Fruit fly (Drosophila melanogaster) whole organism, embryonic: Measurements from ENCODE around the gene CG7966.

ENCODE experiments used
- Abd-B ChIP-seq: fragments of 200-800 bp; sonication (Bioruptor generic); optimal IDR thresholded peaks from 2 replicates; lab custom pipeline; 2018; ENCODE audit warnings: missing biosample characterization, mild to moderate bottlenecking, missing genetic modification characterization, moderate library complexity
- Antp ChIP-seq: fragments of 200-800 bp; sonication (Bioruptor generic); optimal IDR thresholded peaks from 3 replicates; lab custom pipeline; 2016; ENCODE audit warnings: missing biosample characterization, missing genetic modification characterization
- C15 ChIP-seq: fragments of 200-800 bp; sonication (Bioruptor generic); IDR thresholded peaks from 3 replicates; pipeline ENCODE4 v1.3.6; 2022; ENCODE audit warnings: missing biosample characterization, missing genetic modification characterization
- CG1024 ChIP-seq: fragments of 200-800 bp; sonication (Bioruptor generic); IDR thresholded peaks from 2 replicates; pipeline ENCODE4 v1.3.6; 2022; ENCODE audit warnings: missing biosample characterization, missing genetic modification characterization
- CG1233 ChIP-seq: fragments of 200-800 bp; sonication (Bioruptor generic); optimal IDR thresholded peaks from 4 replicates; lab custom pipeline; 2018; ENCODE audit warnings: missing biosample characterization, mild to moderate bottlenecking, missing genetic modification characterization
- CG13296 ChIP-seq: fragments of 200-800 bp; sonication (Bioruptor generic); optimal IDR thresholded peaks from 3 replicates; lab custom pipeline; 2018; ENCODE audit warnings: missing biosample characterization, mild to moderate bottlenecking, missing genetic modification characterization
- CG14050 ChIP-seq: fragments of 200-800 bp; sonication (Bioruptor generic); IDR thresholded peaks from 3 replicates; pipeline ENCODE4 v1.3.6; 2022; ENCODE audit warnings: missing biosample characterization, missing genetic modification characterization
- CG14441 ChIP-seq: fragments of 200-800 bp; sonication (Bioruptor generic); IDR thresholded peaks from 2 replicates; pipeline ENCODE4 v1.3.6; 2022; ENCODE audit warnings: missing biosample characterization, missing genetic modification characterization
- CG16813 ChIP-seq: fragments of 200-800 bp; sonication (Bioruptor generic); IDR thresholded peaks from 3 replicates; pipeline ENCODE4 v1.3.6; 2022; ENCODE audit warnings: missing biosample characterization, missing genetic modification characterization; ENCODE audit not compliant: partially characterized antibody
- CG17359 ChIP-seq: fragments of 200-800 bp; sonication (Bioruptor generic); optimal IDR thresholded peaks from 3 replicates; lab custom pipeline; 2018; ENCODE audit warnings: missing biosample characterization, mild to moderate bottlenecking, missing genetic modification characterization, moderate library complexity
- CG18262 ChIP-seq: fragments of 200-800 bp; optimal IDR thresholded peaks from 3 replicates; lab custom pipeline; 2019; ENCODE audit warnings: missing biosample characterization, mild to moderate bottlenecking, missing genetic modification characterization, moderate library complexity
- CG2120 ChIP-seq: fragments of 200-800 bp; sonication (Bioruptor generic); optimal IDR thresholded peaks from 3 replicates; lab custom pipeline; 2016; ENCODE audit warnings: missing biosample characterization, missing genetic modification characterization
- CG31441 ChIP-seq: fragments of 200-800 bp; sonication (Bioruptor generic); IDR thresholded peaks from 2 replicates; pipeline ENCODE4 v1.3.6; 2022; ENCODE audit warnings: missing biosample characterization, missing genetic modification characterization
- CG32532 ChIP-seq: fragments of 200-800 bp; sonication (Bioruptor generic); IDR thresholded peaks from 2 replicates; pipeline ENCODE4 v1.3.6; 2022; ENCODE audit warnings: missing biosample characterization, missing genetic modification characterization
- CG6272 ChIP-seq: fragments of 200-800 bp; sonication (Bioruptor generic); IDR thresholded peaks from 2 replicates; pipeline ENCODE4 v1.3.6; 2022; ENCODE audit warnings: missing biosample characterization, missing genetic modification characterization
- CG7745 ChIP-seq: fragments of 200-800 bp; sonication (Bioruptor generic); optimal IDR thresholded peaks from 2 replicates; lab custom pipeline; 2018; ENCODE audit warnings: missing biosample characterization, mild to moderate bottlenecking, missing genetic modification characterization, moderate library complexity
- CG9932 ChIP-seq: fragments of 200-800 bp; sonication (Bioruptor generic); IDR thresholded peaks from 2 replicates; pipeline ENCODE4 v1.3.6; 2022; ENCODE audit warnings: missing biosample characterization, missing genetic modification characterization
- CHES-1-like ChIP-seq: fragments of 200-800 bp; sonication (Bioruptor generic); optimal IDR thresholded peaks from 2 replicates; lab custom pipeline; 2016; ENCODE audit warnings: missing biosample characterization, missing genetic modification characterization
- Camta ChIP-seq: fragments of 200-800 bp; sonication (Bioruptor generic); optimal IDR thresholded peaks from 2 replicates; lab custom pipeline; 2016; ENCODE audit warnings: missing biosample characterization, missing genetic modification characterization
- D ChIP-seq, 2 experiments: fragments of 200-800 bp in 1 of 2; fragments of >200 bp in 1 of 2; sonication (Bioruptor generic) in 1 of 2; optimal IDR thresholded peaks; 2 replicates in 1 of 2; 3 replicates in 1 of 2; lab custom pipeline; 2017; ENCODE audit warnings: mild to moderate bottlenecking in 1 of 2, missing biosample characterization in 1 of 2, missing genetic modification characterization in 1 of 2, missing genetic modification reagents in 1 of 2
- Dbx ChIP-seq: fragments of 200-800 bp; sonication (Bioruptor generic); IDR thresholded peaks from 3 replicates; pipeline ENCODE4 v1.3.6; 2022; ENCODE audit warnings: missing biosample characterization, missing genetic modification characterization
- Doc2 ChIP-seq: fragments of 200-800 bp; sonication (Bioruptor generic); IDR thresholded peaks from 2 replicates; pipeline ENCODE4 v1.3.6; 2022; ENCODE audit warnings: missing biosample characterization, missing genetic modification characterization
- E2f1 ChIP-seq: fragments of 200-800 bp; sonication (Bioruptor generic); IDR thresholded peaks from 2 replicates; pipeline ENCODE4 v1.3.6; 2022; ENCODE audit warnings: missing biosample characterization, missing genetic modification characterization
- ERR ChIP-seq: fragments of 200-800 bp; sonication (Bioruptor generic); optimal IDR thresholded peaks from 2 replicates; lab custom pipeline; 2016; ENCODE audit warnings: missing biosample characterization, missing genetic modification characterization
- Fer2 ChIP-seq: fragments of 200-800 bp; sonication (Bioruptor generic); optimal IDR thresholded peaks from 2 replicates; lab custom pipeline; 2018; ENCODE audit warnings: missing biosample characterization, mild to moderate bottlenecking, missing genetic modification characterization, moderate library complexity
- HLH3B ChIP-seq: fragments of 200-800 bp; sonication (Bioruptor generic); IDR thresholded peaks from 2 replicates; pipeline ENCODE4 v1.3.6; 2022; ENCODE audit warnings: missing biosample characterization, missing genetic modification characterization
- HLH54F ChIP-seq: fragments of 200-800 bp; sonication (Bioruptor generic); optimal IDR thresholded peaks from 3 replicates; lab custom pipeline; 2016; ENCODE audit warnings: missing biosample characterization, missing genetic modification characterization
- Kr ChIP-seq: fragments of 200-800 bp; sonication (Bioruptor generic); optimal IDR thresholded peaks from 2 replicates; lab custom pipeline; 2017; ENCODE audit warnings: missing biosample characterization, mild to moderate bottlenecking, missing genetic modification characterization
- Lpt ChIP-seq: fragments of >200 bp; optimal IDR thresholded peaks from 2 replicates; lab custom pipeline; 2018; ENCODE audit warnings: missing biosample characterization, missing genetic modification characterization
- PHDP ChIP-seq: fragments of 200-800 bp; sonication (Bioruptor generic); optimal IDR thresholded peaks from 3 replicates; lab custom pipeline; 2018; ENCODE audit warnings: missing biosample characterization, mild to moderate bottlenecking, missing genetic modification characterization, moderate library complexity
- Scr ChIP-seq: fragments of 200-800 bp; sonication (Bioruptor generic); IDR thresholded peaks from 2 replicates; pipeline ENCODE4 v1.3.6; 2022; ENCODE audit warnings: missing biosample characterization, missing genetic modification characterization; ENCODE audit not compliant: partially characterized antibody
- Side ChIP-seq: fragments of 200-800 bp; sonication (Bioruptor generic); optimal IDR thresholded peaks from 2 replicates; lab custom pipeline; 2016; ENCODE audit warnings: missing biosample characterization, missing genetic modification characterization
- ara ChIP-seq: fragments of 200-800 bp; sonication (Bioruptor generic); IDR thresholded peaks from 2 replicates; pipeline ENCODE4 v1.3.6; 2022; ENCODE audit warnings: missing biosample characterization, missing genetic modification characterization
- bcd ChIP-seq: fragments of 200-800 bp; sonication (Bioruptor generic); optimal IDR thresholded peaks from 2 replicates; lab custom pipeline; 2017; ENCODE audit warnings: missing biosample characterization, mild to moderate bottlenecking, missing genetic modification characterization
- cad ChIP-seq: fragments of >200 bp; optimal IDR thresholded peaks from 2 replicates; lab custom pipeline; 2017; ENCODE audit warnings: missing biosample characterization, missing genetic modification characterization
- ci ChIP-seq: fragments of 200-800 bp; sonication (Bioruptor generic); IDR thresholded peaks from 3 replicates; pipeline ENCODE4 v1.3.6; 2022; ENCODE audit warnings: missing biosample characterization, missing genetic modification characterization
- da ChIP-seq: fragments of 200-800 bp; sonication (Bioruptor generic); optimal IDR thresholded peaks from 2 replicates; lab custom pipeline; 2016; ENCODE audit warnings: missing biosample characterization, missing genetic modification characterization
- fd102C ChIP-seq: fragments of 200-800 bp; sonication (Bioruptor generic); optimal IDR thresholded peaks from 2 replicates; lab custom pipeline; 2018; ENCODE audit warnings: missing biosample characterization, mild to moderate bottlenecking, missing genetic modification characterization, moderate library complexity
- gcm ChIP-seq: fragments of 200-800 bp; sonication (Bioruptor generic); optimal IDR thresholded peaks from 2 replicates; lab custom pipeline; 2019; ENCODE audit warnings: missing biosample characterization, mild to moderate bottlenecking, missing genetic modification characterization, moderate library complexity
- gfzf ChIP-seq: fragments of 200-800 bp; sonication (Bioruptor generic); optimal IDR thresholded peaks from 2 replicates; lab custom pipeline; 2016; ENCODE audit warnings: missing biosample characterization, mild to moderate bottlenecking, missing genetic modification characterization, moderate library complexity
- grn ChIP-seq: fragments of 200-800 bp; sonication (Bioruptor generic); optimal IDR thresholded peaks from 3 replicates; lab custom pipeline; 2017; ENCODE audit warnings: missing biosample characterization, missing genetic modification characterization
- her ChIP-seq: fragments of 200-800 bp; sonication (Bioruptor generic); optimal IDR thresholded peaks from 2 replicates; lab custom pipeline; 2016; ENCODE audit warnings: missing biosample characterization, missing genetic modification characterization
- ind ChIP-seq: fragments of 200-800 bp; sonication (Bioruptor generic); optimal IDR thresholded peaks from 3 replicates; lab custom pipeline; 2016; ENCODE audit warnings: missing biosample characterization, missing genetic modification characterization
- kah ChIP-seq: fragments of 200-800 bp; sonication (Bioruptor generic); optimal IDR thresholded peaks from 2 replicates; lab custom pipeline; 2018; ENCODE audit warnings: missing biosample characterization, mild to moderate bottlenecking, missing genetic modification characterization
- maf-S ChIP-seq: fragments of 200-800 bp; sonication (Bioruptor generic); optimal IDR thresholded peaks from 2 replicates; lab custom pipeline; 2016; ENCODE audit warnings: missing biosample characterization, missing genetic modification characterization
- mam ChIP-seq: fragments of 200-800 bp; sonication (Bioruptor generic); optimal IDR thresholded peaks from 3 replicates; lab custom pipeline; 2016; ENCODE audit warnings: missing biosample characterization, missing genetic modification characterization
- pita ChIP-seq: fragments of 200-800 bp; sonication (Bioruptor generic); optimal IDR thresholded peaks from 2 replicates; lab custom pipeline; 2017; ENCODE audit warnings: missing biosample characterization, mild to moderate bottlenecking, missing genetic modification characterization
- ro ChIP-seq: fragments of 200-800 bp; sonication (Bioruptor generic); IDR thresholded peaks from 2 replicates; pipeline ENCODE4 v1.3.6; 2022; ENCODE audit warnings: missing biosample characterization, missing genetic modification characterization
- run ChIP-seq: fragments of 200-800 bp; sonication (Bioruptor generic); optimal IDR thresholded peaks from 3 replicates; lab custom pipeline; 2018; ENCODE audit warnings: missing biosample characterization, mild to moderate bottlenecking, missing genetic modification characterization
- sna ChIP-seq: fragments of 200-800 bp; sonication (Bioruptor generic); IDR thresholded peaks from 2 replicates; pipeline ENCODE4 v1.3.6; 2022; ENCODE audit warnings: missing biosample characterization, missing genetic modification characterization; ENCODE audit not compliant: partially characterized antibody
- tll ChIP-seq, 2 experiments: fragments of 200-800 bp in 1 of 2; fragments of >200 bp in 1 of 2; sonication (Bioruptor generic) in 1 of 2; optimal IDR thresholded peaks; 2 replicates each; lab custom pipeline; 2017 to 2019; ENCODE audit warnings: missing biosample characterization in 2 of 2, missing genetic modification characterization in 2 of 2, mild to moderate bottlenecking in 1 of 2, moderate library complexity in 1 of 2

The CG7966 gene

DNA sequence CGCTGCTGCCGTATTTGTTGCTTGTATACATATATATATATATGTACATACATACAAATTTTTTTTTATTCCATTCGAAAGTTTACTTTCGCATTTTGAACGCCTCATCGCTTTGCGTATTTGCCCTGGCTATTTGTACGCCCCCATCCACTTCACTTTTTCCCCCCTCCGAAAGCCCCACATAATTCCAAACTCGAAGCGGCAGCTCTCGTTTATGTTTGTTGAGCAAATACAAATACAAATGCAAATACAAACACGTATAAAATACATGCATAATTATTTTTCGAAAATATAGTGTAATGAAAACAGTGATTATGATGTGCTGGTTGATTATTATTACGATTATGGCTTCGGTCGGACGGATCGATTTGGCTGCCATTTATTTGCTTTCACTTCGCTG lies 16.8 kb upstream of the CG7966 start (continued):
- TF ChIP-seq gcm = peak; percentile 95
- TF ChIP-seq CG31441 (GFP tag; lab: Robert Waterston, UW) = peak; percentile 92
- TF ChIP-seq CG7745 (tag; lab: Kevin White, UChicago) = peak; percentile 80
- TF ChIP-seq D (optimal IDR thresholded peaks at IDR 0.05; lab: Kevin White, UChicago) = no peak
- TF ChIP-seq D (GFP tag; optimal IDR thresholded peaks at IDR 0.05; lab: Kevin White, UChicago) = peak; percentile 91
- peak; percentile 97 for TF ChIP-seq Kr (GFP tag; lab: Kevin White, UChicago)
- TF ChIP-seq pita (GFP tag; lab: Kevin White, UChicago) = no peak
- no peak for TF ChIP-seq Lpt (GFP tag; lab: Kevin White, UChicago)
- peak; percentile 84 for TF ChIP-seq Camta
- TF ChIP-seq CG1024 (GFP tag; lab: Robert Waterston, UW) = peak; percentile 81
- no peak for TF ChIP-seq cad
- TF ChIP-seq run (tag; lab: Kevin White, UChicago) = peak; percentile 82
- no peak for TF ChIP-seq tll (GFP tag; optimal IDR thresholded peaks at IDR 0.05; lab: Kevin White, UChicago)
- no peak for TF ChIP-seq sna (GFP tag; lab: Robert Waterston, UW)
- peak; percentile 75 for TF ChIP-seq grn (GFP tag; lab: Kevin White, UChicago)
- peak; percentile 24 for TF ChIP-seq CG2120 (GFP tag; lab: Kevin White, UChicago)
- no peak for TF ChIP-seq E2f1 (GFP tag; lab: Robert Waterston, UW)
- TF ChIP-seq maf-S (GFP tag; lab: Kevin White, UChicago) = peak; percentile 65
- no peak for TF ChIP-seq C15 (GFP tag; lab: Robert Waterston, UW)
- TF ChIP-seq ro = no peak
- peak; percentile 24; the same call in 1 of the 2 replicates for TF ChIP-seq CG14441 (GFP tag; lab: Robert Waterston, UW)
- TF ChIP-seq Dbx = 0 out of 3 replicates have a peak, but pooled peaks have one; percentile 36
- TF ChIP-seq Abd-B = peak; percentile 49
- TF ChIP-seq CG13296 (GFP tag; lab: Kevin White, UChicago) = peak; percentile 82
- peak; percentile 51 for TF ChIP-seq Antp (GFP tag; lab: Kevin White, UChicago)
- TF ChIP-seq CG9932 = no peak
- TF ChIP-seq CHES-1-like (GFP tag; lab: Kevin White, UChicago) = peak; percentile 60
- TF ChIP-seq CG1233 (GFP tag; lab: Kevin White, UChicago) = peak; percentile 97
- TF ChIP-seq gfzf (GFP tag; lab: Kevin White, UChicago) = no peak
- TF ChIP-seq CG32532 (GFP tag; lab: Robert Waterston, UW) = no peak
- TF ChIP-seq kah (GFP tag; lab: Kevin White, UChicago) = peak; percentile 82
- peak; percentile 56 for TF ChIP-seq ERR (GFP tag; lab: Kevin White, UChicago)
- peak; percentile 82 for TF ChIP-seq Fer2 (tag; lab: Kevin White, UChicago)
- TF ChIP-seq her (GFP tag; lab: Kevin White, UChicago) = peak; percentile 52
- no peak for TF ChIP-seq Doc2 (GFP tag; lab: Robert Waterston, UW)
- peak; percentile 65 for TF ChIP-seq fd102C
- peak; percentile 93 for TF ChIP-seq bcd
- TF ChIP-seq PHDP = peak; percentile 94
- no peak for TF ChIP-seq CG16813 (GFP tag; lab: Robert Waterston, UW)
- peak; percentile 98 for TF ChIP-seq CG17359 (tag; lab: Kevin White, UChicago)
- TF ChIP-seq da (GFP tag; lab: Kevin White, UChicago) = peak; percentile 28
- peak; percentile 86 for TF ChIP-seq ara (GFP tag; lab: Robert Waterston, UW)
- TF ChIP-seq HLH54F (GFP tag; lab: Kevin White, UChicago) = peak; percentile 12
- TF ChIP-seq Side (GFP tag; lab: Kevin White, UChicago) = peak; percentile 73
- peak; percentile 26 for TF ChIP-seq mam (GFP tag; lab: Kevin White, UChicago)
- peak; percentile 52 for TF ChIP-seq ind
- peak; percentile 86 for TF ChIP-seq CG18262
- peak; percentile 37; the same call in 1 of the 3 replicates for TF ChIP-seq CG14050 (GFP tag; lab: Robert Waterston, UW)
- TF ChIP-seq CG6272 = no peak
- peak; percentile 83 for TF ChIP-seq HLH3B (GFP tag; lab: Robert Waterston, UW)
- peak; percentile 92 for TF ChIP-seq ci (GFP tag; lab: Robert Waterston, UW)
- no peak for TF ChIP-seq Scr (GFP tag; lab: Robert Waterston, UW)
